Worm (Caenorhabditis elegans): ENCODE data around the gene F56D6.14.

ce11 chrIV:3963498-3963897 is 46.0 kb downstream of the F56D6.14 start:
- TF ChIP-seq ceh-36 (tag; optimal IDR thresholded peaks at IDR 0.05) (no peak), tbx-11 (GFP tag; IDR thresholded peaks at IDR 0.05) (no peak), tra-4 (tag; optimal IDR thresholded peaks at IDR 0.05) (no peak), hnd-1 (tag; optimal IDR thresholded peaks at IDR 0.05) (no peak), tbx-37 (GFP tag; conservative IDR thresholded peaks at IDR 0.05) (no peak)
